Worm (Caenorhabditis elegans) whole organism, young adult: ENCODE results near the gene eri-3.

Experiments
- F49E8.2 ChIP-seq: sonication (generic microtip); optimal IDR thresholded peaks from 3 replicates; lab custom pipeline; 2017; ENCODE audit warnings: missing genetic modification characterization, mild to moderate bottlenecking, missing compliant biosample characterization, antibody characterized with exemption, moderate library complexity; ENCODE audit not compliant: insufficient read depth
- K12H6.12 ChIP-seq: fragments of 200-800 bp; sonication (Bioruptor generic); optimal IDR thresholded peaks from 2 replicates; lab custom pipeline; 2018; ENCODE audit warnings: mild to moderate bottlenecking, missing genetic modification characterization, missing compliant biosample characterization
- ama-1 ChIP-seq, 3 experiments: fragments of 150-350 bp in 1 of 3; sonication (generic microtip) in 2 of 3; optimal IDR thresholded peaks; 2 replicates each; lab custom pipeline; 2014 to 2018; ENCODE audit warnings: missing biosample characterization in 2 of 3, missing genetic modification characterization in 2 of 3, missing genetic modification reagents in 2 of 3
- bed-1 ChIP-seq: fragments of 200-800 bp; sonication (Bioruptor generic); IDR thresholded peaks from 2 replicates; pipeline ENCODE4 v1.3.6; 2022; ENCODE audit warnings: missing genetic modification reagents, missing genetic modification characterization, missing compliant biosample characterization
- ccch-3 ChIP-seq: fragments of 200-800 bp; sonication (Bioruptor generic); optimal IDR thresholded peaks from 2 replicates; lab custom pipeline; 2018; ENCODE audit warnings: mild to moderate bottlenecking, missing genetic modification characterization, missing compliant biosample characterization
- efl-1 ChIP-seq: fragments of 150-350 bp; optimal IDR thresholded peaks from 2 replicates; lab custom pipeline; 2014; ENCODE audit warnings: missing biosample characterization, missing genetic modification reagents, missing genetic modification characterization
- ekl-4 ChIP-seq: fragments of 200-800 bp; sonication (Bioruptor generic); IDR thresholded peaks from 2 replicates; pipeline ENCODE4 v1.3.6; 2022; ENCODE audit warnings: missing genetic modification reagents, missing genetic modification characterization, missing compliant biosample characterization
- gei-17 ChIP-seq: fragments of 200-800 bp; sonication (Bioruptor generic); optimal IDR thresholded peaks from 2 replicates; lab custom pipeline; 2018; ENCODE audit warnings: mild to moderate bottlenecking, missing genetic modification characterization, missing compliant biosample characterization
- hlh-26 ChIP-seq: fragments of 200-800 bp; sonication (Bioruptor generic); conservative IDR thresholded peaks from 2 replicates; pipeline ENCODE4 v1.3.6; 2022; ENCODE audit warnings: missing genetic modification reagents, missing genetic modification characterization, missing compliant biosample characterization
- hsf-1 ChIP-seq: fragments of 200-800 bp; sonication (Bioruptor generic); IDR thresholded peaks from 2 replicates; pipeline ENCODE4 v1.3.6; 2022; ENCODE audit warnings: missing genetic modification reagents, missing genetic modification characterization, missing compliant biosample characterization
- nhr-179 ChIP-seq: sonication (generic microtip); optimal IDR thresholded peaks from 2 replicates; lab custom pipeline; 2016; ENCODE audit warnings: mild to moderate bottlenecking, missing genetic modification characterization, missing compliant biosample characterization
- sea-2 ChIP-seq: fragments of 200-800 bp; sonication (Bioruptor generic); IDR thresholded peaks from 2 replicates; pipeline ENCODE4 v1.3.6; 2022; ENCODE audit warnings: missing genetic modification characterization, missing compliant biosample characterization

DNA sequence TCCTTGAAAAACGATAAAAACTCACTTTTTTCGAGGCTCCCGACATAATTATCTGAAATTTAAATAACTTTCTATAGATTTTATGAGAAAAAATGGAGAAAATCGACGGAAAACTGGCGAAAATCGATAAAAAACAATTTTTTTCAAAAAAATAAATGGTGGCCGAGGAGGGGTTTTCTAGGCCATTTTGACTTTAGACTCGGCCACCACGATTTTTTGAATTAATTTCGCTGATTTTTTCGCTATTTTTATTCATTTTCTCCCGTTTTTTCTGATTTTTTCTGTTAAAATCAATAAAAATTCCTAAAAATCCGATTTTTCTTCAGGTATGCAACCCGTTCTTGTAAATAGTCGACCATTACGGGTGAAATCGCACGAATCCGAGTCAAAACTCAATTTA, at the start of gene eri-3, which contains the start of gene sut-1:
- no peak for TF ChIP-seq hlh-26
- TF ChIP-seq ekl-4 (GFP tag; lab: Robert Waterston, UW) = no peak
- no peak for TF ChIP-seq efl-1 (GFP tag; lab: Kevin White, UChicago)
- no peak for TF ChIP-seq sea-2 (GFP tag; lab: Robert Waterston, UW)
- no peak for TF ChIP-seq F49E8.2
- no peak for TF ChIP-seq ama-1 (optimal IDR thresholded peaks at IDR 0.05; lab: Kevin White, UChicago)
- TF ChIP-seq ama-1 (GFP tag; optimal IDR thresholded peaks at IDR 0.05; lab: Kevin White, UChicago) = no peak
- no peak for TF ChIP-seq ccch-3 (GFP tag; lab: Kevin White, UChicago)
- no peak for TF ChIP-seq gei-17 (GFP tag; lab: Kevin White, UChicago)
- no peak for TF ChIP-seq bed-1 (GFP tag; lab: Robert Waterston, UW)
- TF ChIP-seq K12H6.12 (tag; lab: Kevin White, UChicago) = no peak
- TF ChIP-seq nhr-179 (tag; lab: Kevin White, UChicago) = no peak
- no peak for TF ChIP-seq hsf-1 (GFP tag; lab: Robert Waterston, UW)
